Worm (Caenorhabditis elegans): ENCODE data around the gene clec-6.

clec-6 gene

DNA sequence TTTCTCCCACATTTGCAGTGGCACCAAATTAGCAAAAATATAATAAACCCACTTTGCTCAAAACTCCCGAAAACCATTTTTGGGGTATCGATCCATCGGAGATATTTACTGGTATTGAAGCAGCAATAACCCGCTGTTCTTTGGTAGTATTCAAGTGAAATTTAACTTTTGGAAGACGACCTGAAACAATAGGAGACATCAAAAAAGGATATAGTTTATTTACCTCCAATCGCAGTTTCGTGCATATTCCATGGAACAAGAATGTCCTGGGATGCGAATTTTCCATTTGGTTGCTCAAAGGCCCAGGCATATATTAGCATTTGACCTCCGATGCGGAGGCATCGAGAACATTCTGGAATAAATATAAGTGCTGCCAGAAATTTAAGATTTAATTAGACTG lies 13.8 kb downstream of the clec-6 start:
- TF ChIP-seq aha-1 (tag) (peak; percentile 96), skn-1 (tag; optimal IDR thresholded peaks at IDR 0.05) (no peak)

DNA sequence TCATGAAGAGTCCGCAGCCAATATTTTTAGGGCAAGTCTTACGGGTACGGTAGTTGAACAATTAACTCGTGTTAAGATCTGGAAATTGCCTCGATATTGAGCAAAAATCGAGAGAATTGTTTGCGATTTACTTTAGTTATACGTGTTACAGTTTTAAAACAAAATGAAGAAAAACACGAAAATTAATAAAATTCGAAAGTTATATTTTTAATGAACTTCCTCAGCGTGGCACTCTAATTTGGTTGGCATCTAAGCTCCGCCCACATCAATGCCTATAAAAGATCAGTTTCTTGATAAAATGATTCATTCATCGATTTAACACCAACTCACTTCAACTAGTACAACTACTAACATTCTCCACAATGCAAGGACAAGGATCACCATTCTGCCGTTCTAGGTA lies 16.8 kb downstream of the clec-6 start, which contains the start of gene gipc-1:
gipc-1 (plus strand) TSS at position 301 of the 400 bp plus-strand sequence.
- TF ChIP-seq F26F4.8 (GFP tag; conservative IDR thresholded peaks at IDR 0.05) (no peak), T20F7.1 (GFP tag; optimal IDR thresholded peaks at IDR 0.05) (no peak), F49E8.2 (tag; optimal IDR thresholded peaks at IDR 0.05; ENCODE audit: borderline replicate concordance) (no peak), mxl-2 (GFP tag; conservative IDR thresholded peaks at IDR 0.05) (no peak), ZK546.5 (tag; optimal IDR thresholded peaks at IDR 0.05) (no peak), lin-1 (GFP tag; IDR thresholded peaks at IDR 0.05) (no peak), pqm-1 (tag; optimal IDR thresholded peaks at IDR 0.05) (no peak), fkh-10 (GFP tag; optimal IDR thresholded peaks at IDR 0.05) (no peak), nhr-42 (GFP tag; IDR thresholded peaks at IDR 0.05) (no peak), mdl-1 (tag; optimal IDR thresholded peaks at IDR 0.05) (no peak)

DNA sequence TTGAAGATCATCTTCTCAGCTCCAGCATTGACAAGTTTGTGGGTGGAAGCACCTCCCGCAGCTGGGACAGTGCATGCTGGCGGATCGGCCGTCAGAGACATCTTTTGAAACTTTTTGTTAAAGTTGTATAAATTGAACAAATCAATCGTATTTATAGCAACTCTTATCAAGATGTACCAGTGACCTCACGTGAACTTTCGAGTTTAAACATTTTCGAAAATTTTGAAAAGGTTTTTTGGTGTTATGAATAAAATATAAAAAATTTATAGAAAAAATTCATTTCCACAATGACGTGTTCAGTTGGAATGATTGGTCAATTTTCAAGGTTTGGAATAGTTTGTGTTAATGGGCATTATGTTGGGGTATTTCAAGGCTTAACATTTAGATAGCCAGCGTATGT lies 18.6 kb downstream of the clec-6 start, which contains the start of the genes msd-4 and C35D10.3:
msd-4 (minus strand) TSS at position 101 of the 400 bp plus-strand sequence.
C35D10.3 (plus strand) TSS at position 279 of the 400 bp plus-strand sequence.
- TF ChIP-seq rbr-2 (tag; optimal IDR thresholded peaks at IDR 0.05) (no peak), snpc-4 (tag; optimal IDR thresholded peaks at IDR 0.05) (no peak), dmd-8 (GFP tag; IDR thresholded peaks at IDR 0.05) (no peak), vab-7 (GFP tag; IDR thresholded peaks at IDR 0.05) (no peak), F37D6.2 (tag; optimal IDR thresholded peaks at IDR 0.05) (no peak), ceh-28 (tag; optimal IDR thresholded peaks at IDR 0.05) (no peak), nhr-10 (tag; optimal IDR thresholded peaks at IDR 0.05) (no peak), F26F4.8 (GFP tag; conservative IDR thresholded peaks at IDR 0.05) (no peak), Y48G9A.11 (GFP tag; IDR thresholded peaks at IDR 0.05) (no peak), pha-4 (GFP tag; IDR thresholded peaks at IDR 0.05) (no peak), pha-4 (tag; optimal IDR thresholded peaks at IDR 0.05) (no peak), unc-39 (tag; optimal IDR thresholded peaks at IDR 0.05) (no peak), F44E2.7 (GFP tag; IDR thresholded peaks at IDR 0.05) (no peak), spr-1 (tag; optimal IDR thresholded peaks at IDR 0.05) (no peak), Y105C5A.15 (GFP tag; IDR thresholded peaks at IDR 0.05) (no peak), ceh-82 (tag; optimal IDR thresholded peaks at IDR 0.05) (no peak), hlh-11 (tag; optimal IDR thresholded peaks at IDR 0.05) (no peak), F10B5.3 (tag; optimal IDR thresholded peaks at IDR 0.05) (no peak), mdt-29 (GFP tag; IDR thresholded peaks at IDR 0.05) (no peak), zip-2 (tag; optimal IDR thresholded peaks at IDR 0.05) (no peak), cey-2 (tag; optimal IDR thresholded peaks at IDR 0.05; ENCODE audit: borderline replicate concordance, insufficient read depth) (no peak)

ce11 chrIII:4866762-4867161 lies 20.5 kb downstream of the clec-6 start, which contains the start of gene C35D10.17:
Gene C35D10.17, plus strand, starts transcription at chrIII:4867062.
- TF ChIP-seq ctbp-1 (GFP tag; IDR thresholded peaks at IDR 0.05): no peak
- TF ChIP-seq T26A8.4 (GFP tag; IDR thresholded peaks at IDR 0.05): no peak

DNA sequence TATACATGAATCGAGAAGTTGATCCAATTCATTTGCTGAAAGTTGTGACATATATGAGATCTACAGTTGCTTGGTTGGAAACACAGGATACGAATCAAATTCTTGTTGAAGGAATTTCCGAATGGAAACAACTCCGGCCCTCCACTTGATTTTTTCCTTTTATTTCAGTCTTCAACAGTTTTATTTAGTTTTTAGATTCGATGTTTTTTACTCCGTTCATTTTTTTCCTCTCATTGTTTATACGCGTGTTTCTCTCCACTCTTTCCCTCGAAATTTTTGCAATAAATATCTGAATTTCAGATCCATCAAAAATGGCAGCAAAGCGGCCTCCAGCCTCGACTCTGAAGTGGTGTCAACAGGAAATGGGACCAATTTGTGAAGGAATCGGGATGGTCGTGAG lies 24.1 kb downstream of the clec-6 start, which contains the start of gene coq-8:
coq-8 (plus strand) TSS at position 301 of the 400 bp plus-strand sequence.
- TF ChIP-seq madf-5 (GFP tag; IDR thresholded peaks at IDR 0.05) (no peak), nhr-25 (tag; optimal IDR thresholded peaks at IDR 0.05; ENCODE audit: borderline replicate concordance, insufficient read depth) (no peak)
